Worm (Caenorhabditis elegans) whole organism, L4/young adult: ENCODE data around the gene sdz-24.

Experiments used
- W03F9.2 ChIP-seq: fragments of 150-350 bp; optimal IDR thresholded peaks from 2 replicates; lab custom pipeline; 2014; ENCODE audit warnings: missing biosample characterization, missing genetic modification characterization
- dao-5 ChIP-seq: sonication (generic microtip); optimal IDR thresholded peaks from 2 replicates; lab custom pipeline; 2016; ENCODE audit warnings: missing genotype, missing genetic modification characterization, moderate library complexity, missing compliant biosample characterization
- him-1 ChIP-seq: sonication (generic microtip); optimal IDR thresholded peaks from 2 replicates; lab custom pipeline; 2016; ENCODE audit warnings: missing genotype, missing genetic modification reagents, missing genetic modification characterization, missing compliant biosample characterization

- TF ChIP-seq him-1 (no peak), W03F9.2 (tag; lab: Kevin White, UChicago) (no peak), dao-5 (tag; lab: Kevin White, UChicago) (no peak)
Observed at ce11 chrII:627205-627604, 31.3 kb upstream of the sdz-24 start, which contains the start of gene arrd-1.
